5 worm cellular contexts compared by ENCODE assay signal in the genomic region with DNA sequence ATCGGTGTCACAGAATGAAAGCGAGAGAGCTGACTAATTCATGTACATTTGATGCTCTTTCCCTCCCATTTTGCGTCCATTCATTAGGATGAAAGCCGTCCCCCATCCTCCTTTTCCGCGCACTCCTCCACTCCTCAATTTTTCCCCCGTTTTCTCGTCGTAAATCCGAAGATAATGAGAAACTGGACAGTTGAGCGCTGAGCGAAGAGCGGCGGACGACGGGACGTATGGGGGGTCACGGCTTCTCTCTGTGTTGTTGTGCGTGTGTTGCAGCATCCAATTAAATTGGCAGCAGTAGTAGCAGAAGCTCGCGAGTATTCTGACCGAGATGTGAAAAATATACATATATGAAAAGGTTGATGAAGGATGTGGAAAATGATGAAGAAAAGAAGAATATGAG.
TF ChIP-seq lines count a peak whose summit lies in the region.

No protein-coding gene starts in this region.

TF ChIP-seq in whole organism, L1 larva, 84 proteins besides CTCF, POLR2A, EP300 and RAD21:
- no peak for TF ChIP-seq zip-4 (GFP tag; optimal IDR thresholded peaks at IDR 0.05; lab: Kevin White, UChicago)
- peak; percentile 33 for TF ChIP-seq lin-14 (GFP tag; optimal IDR thresholded peaks at IDR 0.05; lab: Kevin White, UChicago)
- no peak for TF ChIP-seq dsc-1 (tag; optimal IDR thresholded peaks at IDR 0.05; lab: Kevin White, UChicago)
- TF ChIP-seq fkh-10 (GFP tag; optimal IDR thresholded peaks at IDR 0.05; lab: Kevin White, UChicago) = no peak
- TF ChIP-seq unc-86 (tag; optimal IDR thresholded peaks at IDR 0.05; lab: Kevin White, UChicago) = peak; percentile 43
- peak; percentile 25 for TF ChIP-seq ceh-63 (GFP tag; optimal IDR thresholded peaks at IDR 0.05; lab: Kevin White, UChicago)

TF ChIP-seq in whole organism, early embryonic, 17 proteins besides CTCF, POLR2A, EP300 and RAD21:
- TF ChIP-seq F13C5.2 (tag; optimal IDR thresholded peaks at IDR 0.05; lab: Kevin White, UChicago) = no peak
- no peak for TF ChIP-seq flt-1 (GFP tag; IDR thresholded peaks at IDR 0.05; lab: Robert Waterston, UW)
- TF ChIP-seq B0310.2 (tag; optimal IDR thresholded peaks at IDR 0.05; lab: Kevin White, UChicago) = no peak
- TF ChIP-seq hmg-4 (GFP tag; optimal IDR thresholded peaks at IDR 0.05; lab: Kevin White, UChicago) = peak; percentile 42
- TF ChIP-seq hnd-1 (tag; optimal IDR thresholded peaks at IDR 0.05; lab: Kevin White, UChicago) = no peak
- TF ChIP-seq tra-4 (tag; optimal IDR thresholded peaks at IDR 0.05; lab: Kevin White, UChicago) = no peak
- no peak for TF ChIP-seq aly-1 (tag; optimal IDR thresholded peaks at IDR 0.05; lab: Kevin White, UChicago)
- no peak for TF ChIP-seq ets-7 (tag; optimal IDR thresholded peaks at IDR 0.05; lab: Kevin White, UChicago)

TF ChIP-seq in whole organism, late embryonic, 69 proteins besides CTCF, POLR2A, EP300 and RAD21:
- TF ChIP-seq lim-6 (tag; optimal IDR thresholded peaks at IDR 0.05; lab: Kevin White, UChicago) = peak; percentile 45
- no peak for TF ChIP-seq ceh-45 (GFP tag; IDR thresholded peaks at IDR 0.05; lab: Robert Waterston, UW)
- TF ChIP-seq pag-3 (tag; optimal IDR thresholded peaks at IDR 0.05; lab: Kevin White, UChicago; ENCODE audit: borderline replicate concordance) = no peak
- TF ChIP-seq ttx-3 (tag; optimal IDR thresholded peaks at IDR 0.05; lab: Kevin White, UChicago) = peak; percentile 41
- peak; percentile 16 for TF ChIP-seq nfya-1 (tag; optimal IDR thresholded peaks at IDR 0.05; lab: Kevin White, UChicago)
- no peak for TF ChIP-seq ceh-19 (GFP tag; optimal IDR thresholded peaks at IDR 0.05; lab: Kevin White, UChicago)
- peak; percentile 27 for TF ChIP-seq ceh-9 (tag; optimal IDR thresholded peaks at IDR 0.05; lab: Kevin White, UChicago)
- TF ChIP-seq ceh-31 (tag; optimal IDR thresholded peaks at IDR 0.05; lab: Kevin White, UChicago) = peak; percentile 18
- no peak for TF ChIP-seq unc-86 (tag; optimal IDR thresholded peaks at IDR 0.05; lab: Kevin White, UChicago)
- peak; percentile 66 for TF ChIP-seq unc-42 (tag; optimal IDR thresholded peaks at IDR 0.05; lab: Kevin White, UChicago)
- peak; percentile 64 for TF ChIP-seq ceh-14 (tag; optimal IDR thresholded peaks at IDR 0.05; lab: Kevin White, UChicago)
- TF ChIP-seq K09A11.1 (tag; optimal IDR thresholded peaks at IDR 0.05; lab: Kevin White, UChicago; ENCODE audit: insufficient read depth) = no peak

TF ChIP-seq in whole organism, midembryonic, 9 proteins besides CTCF, POLR2A, EP300 and RAD21:
- TF ChIP-seq klf-2 (GFP tag; conservative IDR thresholded peaks at IDR 0.05; lab: Robert Waterston, UW) (no peak), T22C8.4 (GFP tag; IDR thresholded peaks at IDR 0.05; lab: Robert Waterston, UW) (no peak), ref-1 (GFP tag; conservative IDR thresholded peaks at IDR 0.05; lab: Robert Waterston, UW) (no peak), ztf-29 (GFP tag; IDR thresholded peaks at IDR 0.05; lab: Robert Waterston, UW) (no peak), med-1 (GFP tag; optimal IDR thresholded peaks at IDR 0.05; lab: Kevin White, UChicago; ENCODE audit: insufficient read depth) (no peak), tab-1 (GFP tag; IDR thresholded peaks at IDR 0.05; lab: Robert Waterston, UW) (0 out of 2 replicates have a peak, but pooled peaks have one; percentile 9), cog-1 (tag; optimal IDR thresholded peaks at IDR 0.05; lab: Kevin White, UChicago) (no peak), ztf-23 (GFP tag; IDR thresholded peaks at IDR 0.05; lab: Robert Waterston, UW) (no peak), flt-1 (GFP tag; IDR thresholded peaks at IDR 0.05; lab: Robert Waterston, UW) (no peak)

TF ChIP-seq in whole organism, mixed stage, embryonic, 35 proteins besides CTCF, POLR2A, EP300 and RAD21:
- TF ChIP-seq ces-1 (GFP tag; optimal IDR thresholded peaks at IDR 0.05; lab: Kevin White, UChicago) (peak; percentile 58), sptf-1 (tag; optimal IDR thresholded peaks at IDR 0.05; lab: Kevin White, UChicago) (peak; percentile 4), mab-5 (tag; optimal IDR thresholded peaks at IDR 0.05; lab: Kevin White, UChicago) (no peak), unc-62 (GFP tag; optimal IDR thresholded peaks at IDR 0.05; lab: Kevin White, UChicago) (no peak), hlh-1 (tag; optimal IDR thresholded peaks at IDR 0.05; lab: Kevin White, UChicago) (no peak)

Comparison
In these comparisons a context has a peak if more than half of its experiments do, and no peak if none do; other contexts are left out.
1. Of the 10 proteins assayed by ChIP-seq in both whole organism, L1 larva and whole organism, late embryonic: peak only in whole organism, L1 larva: unc-86; only in whole organism, late embryonic: none; in both: none; in neither: 9.